Worm (Caenorhabditis elegans) whole organism, L3 larva: ENCODE measurements around the gene clec-128.

ENCODE experiments used
- aly-2 ChIP-seq: fragments of 150-350 bp; optimal IDR thresholded peaks from 2 replicates; lab custom pipeline; 2014; ENCODE audit warnings: missing biosample characterization, missing genetic modification characterization
- fkh-10 ChIP-seq: sonication (generic microtip); optimal IDR thresholded peaks from 2 replicates; lab custom pipeline; 2017; ENCODE audit warnings: missing biosample characterization, missing genetic modification reagents, missing genetic modification characterization
- fos-1 ChIP-seq: fragments of 150-350 bp; optimal IDR thresholded peaks from 2 replicates; lab custom pipeline; 2014; ENCODE audit warnings: missing biosample characterization, missing genetic modification characterization
- pha-4 ChIP-seq: fragments of 150-350 bp; optimal IDR thresholded peaks from 2 replicates; lab custom pipeline; 2014; ENCODE audit warnings: missing biosample characterization, missing genetic modification reagents, missing genetic modification characterization
- sea-2 ChIP-seq: fragments of 150-350 bp; sonication (generic microtip); optimal IDR thresholded peaks from 4 replicates; lab custom pipeline; 2014; ENCODE audit warnings: missing biosample characterization, missing genetic modification reagents, missing genetic modification characterization

DNA sequence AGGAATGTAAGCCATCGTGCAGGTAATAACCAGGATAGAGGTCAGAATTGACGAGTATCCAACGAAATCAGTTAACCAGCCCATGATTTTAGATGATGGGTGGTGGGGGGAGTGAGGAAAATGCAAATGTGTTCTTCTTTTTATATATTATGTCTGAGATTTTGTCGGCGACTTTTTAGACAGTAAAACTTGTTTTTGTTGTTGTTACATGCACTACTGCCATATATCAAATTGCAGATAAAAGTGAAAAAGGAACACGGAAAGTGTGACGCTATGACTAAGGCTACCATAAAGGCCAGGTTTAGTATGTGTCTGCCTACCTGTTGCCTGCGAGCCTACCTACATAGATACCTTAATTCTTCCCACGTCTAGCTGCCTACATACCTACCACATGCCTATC is 46.7 kb downstream of the clec-128 start, which contains the start of gene col-72:
- no peak for TF ChIP-seq sea-2 (GFP tag; lab: Kevin White, UChicago)
- TF ChIP-seq pha-4 (tag; lab: Kevin White, UChicago): no peak
- no peak for TF ChIP-seq fos-1 (tag; lab: Kevin White, UChicago)
- TF ChIP-seq aly-2: no peak
- TF ChIP-seq fkh-10: no peak
